Worm (Caenorhabditis elegans) whole organism, L2 larva: ENCODE data around the gene T06C10.3.

Experiments
- dmd-4 ChIP-seq: sonication (generic microtip); optimal IDR thresholded peaks from 2 replicates; lab custom pipeline; 2017; ENCODE audit warnings: missing biosample characterization, missing genetic modification characterization
- elt-3 ChIP-seq: sonication (generic microtip); optimal IDR thresholded peaks from 2 replicates; lab custom pipeline; 2017; ENCODE audit warnings: missing biosample characterization, missing genetic modification characterization
- fos-1 ChIP-seq: fragments of 150-350 bp; optimal IDR thresholded peaks from 2 replicates; lab custom pipeline; 2014; ENCODE audit warnings: missing biosample characterization, missing genetic modification characterization
- lin-39 ChIP-seq: fragments of 150-350 bp; optimal IDR thresholded peaks from 2 replicates; lab custom pipeline; 2014; ENCODE audit warnings: missing biosample characterization, missing genetic modification reagents, missing genetic modification characterization
- mdl-1 ChIP-seq, 2 experiments: fragments of 150-350 bp in 1 of 2; sonication (generic microtip) in 1 of 2; optimal IDR thresholded peaks; 2 replicates each; lab custom pipeline; 2017; ENCODE audit warnings: missing biosample characterization in 2 of 2, missing genetic modification characterization in 2 of 2
- nhr-11 ChIP-seq: fragments of 150-350 bp; optimal IDR thresholded peaks from 2 replicates; lab custom pipeline; 2014; ENCODE audit warnings: missing biosample characterization, missing genetic modification characterization
- nhr-237 ChIP-seq: fragments of 150-350 bp; optimal IDR thresholded peaks from 2 replicates; lab custom pipeline; 2014; ENCODE audit warnings: missing biosample characterization, missing genetic modification characterization
- zag-1 ChIP-seq: fragments of 150-350 bp; optimal IDR thresholded peaks from 2 replicates; lab custom pipeline; 2014; ENCODE audit warnings: missing biosample characterization, missing genetic modification characterization

DNA sequence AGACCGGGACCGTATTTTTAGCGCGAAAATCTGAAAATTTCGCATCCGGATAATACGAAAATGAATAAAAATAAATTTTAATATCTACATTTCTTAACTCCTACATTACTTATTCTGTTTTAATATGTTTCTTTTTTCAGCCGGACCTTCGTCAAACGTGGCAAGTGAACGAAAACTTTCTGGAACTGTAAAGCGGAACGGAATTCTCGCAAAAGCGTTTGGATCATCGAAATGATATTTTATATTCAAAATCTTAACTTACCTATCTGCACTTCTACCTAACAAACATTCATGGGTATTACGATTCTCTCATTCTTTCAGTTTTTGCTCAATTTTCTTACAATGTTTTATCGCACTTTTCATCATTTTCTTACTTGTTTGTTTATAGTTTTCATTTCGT, 36.1 kb downstream of the T06C10.3 start:
- no peak for TF ChIP-seq fos-1 (tag; lab: Kevin White, UChicago)
- TF ChIP-seq lin-39 (tag; lab: Kevin White, UChicago): no peak
- no peak for TF ChIP-seq nhr-11 (tag; lab: Kevin White, UChicago)
- TF ChIP-seq elt-3 (tag; lab: Kevin White, UChicago): no peak
- TF ChIP-seq mdl-1 (tag; optimal IDR thresholded peaks at IDR 0.05; lab: Kevin White, UChicago): no peak
- no peak for TF ChIP-seq nhr-237 (tag; lab: Kevin White, UChicago)
- no peak for TF ChIP-seq zag-1 (tag; lab: Kevin White, UChicago)
- TF ChIP-seq dmd-4 (tag; lab: Kevin White, UChicago): no peak
